Worm (Caenorhabditis elegans): ENCODE measurements around the gene ttr-50.

- TF ChIP-seq cnd-1 (tag; optimal IDR thresholded peaks at IDR 0.05) (no peak), blmp-1 (tag; optimal IDR thresholded peaks at IDR 0.05) (no peak), elt-3 (tag; optimal IDR thresholded peaks at IDR 0.05) (no peak), ceh-83 (GFP tag; optimal IDR thresholded peaks at IDR 0.05) (no peak)
Measured at ce11 chrIV:11645354-11645753, 4.5 kb upstream of the ttr-50 start.
